Fruit fly (Drosophila melanogaster): ENCODE measurements around the gene hzg.

The hzg gene

dm6 chr3L:15982783-15983432 lies 21.6 kb downstream of the hzg start, which contains the start of the genes brm and Arl1 (continued):
- TF ChIP-seq MTF-1 (GFP tag; optimal IDR thresholded peaks at IDR 0.05; ENCODE audit: borderline replicate concordance) (peak; percentile 90), Atf6 (GFP tag; IDR thresholded peaks at IDR 0.05) (peak; percentile 98), stc (GFP tag; IDR thresholded peaks at IDR 0.05) (peak; percentile 99), inv (GFP tag; IDR thresholded peaks at IDR 0.05; ENCODE audit: partially characterized antibody) (no peak; the same call in 1 of the 2 replicates), Ptx1 (GFP tag; IDR thresholded peaks at IDR 0.05) (peak; percentile 100), Hmr (GFP tag; optimal IDR thresholded peaks at IDR 0.05) (peak; percentile 97), CG11247 (GFP tag; IDR thresholded peaks at IDR 0.05) (peak; percentile 99), CG11696 (GFP tag; IDR thresholded peaks at IDR 0.05) (peak; percentile 94), Doc3 (GFP tag; IDR thresholded peaks at IDR 0.05; ENCODE audit: partially characterized antibody) (no peak), CG8924 (tag; optimal IDR thresholded peaks at IDR 0.05) (peak; percentile 98), CG2202 (tag; optimal IDR thresholded peaks at IDR 0.05) (peak; percentile 93), CG18619 (GFP tag; optimal IDR thresholded peaks at IDR 0.05) (peak; percentile 98), PHDP (tag; optimal IDR thresholded peaks at IDR 0.05) (peak; percentile 98), br (optimal IDR thresholded peaks at IDR 0.05) (no peak), bab2 (GFP tag; optimal IDR thresholded peaks at IDR 0.05) (peak; percentile 88), CG11085 (GFP tag; IDR thresholded peaks at IDR 0.05) (peak; percentile 99), Med (GFP tag) (peak; percentile 98), sima (GFP tag; optimal IDR thresholded peaks at IDR 0.05) (peak; percentile 71), CG33557 (GFP tag; optimal IDR thresholded peaks at IDR 0.05) (peak; percentile 98), Hmx (GFP tag; optimal IDR thresholded peaks at IDR 0.05) (peak; percentile 83), kay (GFP tag; optimal IDR thresholded peaks at IDR 0.05) (peak; percentile 99), CG10274 (GFP tag; optimal IDR thresholded peaks at IDR 0.05) (peak; percentile 91), CG31388 (GFP tag; optimal IDR thresholded peaks at IDR 0.05) (peak; percentile 95), CG6683 (GFP tag; optimal IDR thresholded peaks at IDR 0.05) (peak; percentile 95), wek (GFP tag; optimal IDR thresholded peaks at IDR 0.05) (peak; percentile 72), CG3065 (GFP tag; optimal IDR thresholded peaks at IDR 0.05) (peak; percentile 93), CG10321 (GFP tag; IDR thresholded peaks at IDR 0.05) (peak; percentile 85), HmgD (GFP tag; optimal IDR thresholded peaks at IDR 0.05) (peak; percentile 31), Sox100B (GFP tag; optimal IDR thresholded peaks at IDR 0.05) (peak; percentile 95), h (optimal IDR thresholded peaks at IDR 0.05) (no peak), CG3281 (GFP tag; optimal IDR thresholded peaks at IDR 0.05) (peak; percentile 99), CG8765 (GFP tag; IDR thresholded peaks at IDR 0.05) (peak; percentile 98), pfk (GFP tag; optimal IDR thresholded peaks at IDR 0.05) (peak; percentile 82), dmrt99B (tag; optimal IDR thresholded peaks at IDR 0.05) (peak; percentile 97), Asciz (GFP tag; optimal IDR thresholded peaks at IDR 0.05) (peak; percentile 92), MESR4 (GFP tag; optimal IDR thresholded peaks at IDR 0.05) (peak; percentile 84), BEAF-32 (GFP tag; optimal IDR thresholded peaks at IDR 0.05) (peak; percentile 64), CG14014 (GFP tag; IDR thresholded peaks at IDR 0.05) (peak; percentile 99), z (GFP tag; IDR thresholded peaks at IDR 0.05) (peak; percentile 79), CG13894 (tag; optimal IDR thresholded peaks at IDR 0.05) (peak; percentile 98), salm (tag; optimal IDR thresholded peaks at IDR 0.05) (peak; percentile 92), crc (GFP tag; optimal IDR thresholded peaks at IDR 0.05) (peak; percentile 75), Dip2 (GFP tag; IDR thresholded peaks at IDR 0.05) (peak; percentile 80), Elba2 (GFP tag; optimal IDR thresholded peaks at IDR 0.05) (peak; percentile 81), Trl (optimal IDR thresholded peaks at IDR 0.05) (no peak), Trl (GFP tag; optimal IDR thresholded peaks at IDR 0.05) (peak; percentile 85), eve (GFP tag; optimal IDR thresholded peaks at IDR 0.05) (no peak), tup (GFP tag; optimal IDR thresholded peaks at IDR 0.05) (peak; percentile 96), Meics (GFP tag; optimal IDR thresholded peaks at IDR 0.05) (peak; percentile 98), seq (GFP tag; IDR thresholded peaks at IDR 0.05) (peak; percentile 98), p53 (GFP tag; optimal IDR thresholded peaks at IDR 0.05) (peak; percentile 18)
